Fruit fly (Drosophila melanogaster) whole organism, prepupa: ENCODE data around the gene CG17598.

Source experiments
- CG10669 ChIP-seq: fragments of 200-800 bp; sonication (Bioruptor generic); optimal IDR thresholded peaks from 3 replicates; lab custom pipeline; 2018; ENCODE audit warnings: missing biosample characterization, mild to moderate bottlenecking, missing genetic modification characterization, moderate library complexity
- CG16779 ChIP-seq: fragments of 200-800 bp; sonication (Bioruptor generic); optimal IDR thresholded peaks from 3 replicates; lab custom pipeline; 2017; ENCODE audit warnings: missing biosample characterization, mild to moderate bottlenecking, missing genetic modification characterization
- CG3032 ChIP-seq: fragments of 200-800 bp; optimal IDR thresholded peaks from 2 replicates; lab custom pipeline; 2019; ENCODE audit warnings: missing biosample characterization, mild to moderate bottlenecking, missing genetic modification characterization, moderate library complexity
- CG32006 ChIP-seq: fragments of 200-800 bp; sonication (Bioruptor generic); optimal IDR thresholded peaks from 3 replicates; lab custom pipeline; 2017; ENCODE audit warnings: missing biosample characterization, mild to moderate bottlenecking, missing genetic modification characterization
- CG4318 ChIP-seq: fragments of 200-800 bp; sonication (Bioruptor generic); optimal IDR thresholded peaks from 3 replicates; lab custom pipeline; 2017; ENCODE audit warnings: missing biosample characterization, mild to moderate bottlenecking, missing genetic modification characterization
- CG6163 ChIP-seq: fragments of 200-800 bp; sonication (Bioruptor generic); IDR thresholded peaks from 3 replicates; pipeline ENCODE4 v1.3.6; 2022; ENCODE audit warnings: missing biosample characterization, missing genetic modification characterization
- CG6792 ChIP-seq: fragments of 200-800 bp; sonication (Bioruptor generic); optimal IDR thresholded peaks from 3 replicates; lab custom pipeline; 2016; ENCODE audit warnings: missing biosample characterization, missing genetic modification characterization
- CG6808 ChIP-seq: fragments of 200-800 bp; sonication (Bioruptor generic); optimal IDR thresholded peaks from 3 replicates; lab custom pipeline; 2017; ENCODE audit warnings: missing biosample characterization, missing genetic modification characterization, mild to moderate bottlenecking, moderate library complexity, missing genetic modification reagents
- CG6854 ChIP-seq: fragments of 200-800 bp; sonication (Bioruptor generic); optimal IDR thresholded peaks from 2 replicates; lab custom pipeline; 2017; ENCODE audit warnings: missing biosample characterization, mild to moderate bottlenecking, missing genetic modification characterization
- CG8119 ChIP-seq: fragments of 200-800 bp; sonication (Bioruptor generic); IDR thresholded peaks from 3 replicates; pipeline ENCODE4 v1.3.6; 2022; ENCODE audit warnings: missing biosample characterization, missing genetic modification characterization
- Eip78C ChIP-seq: fragments of 200-800 bp; sonication (Bioruptor generic); peaks from one replicate; lab custom pipeline; 2016; ENCODE audit warnings: missing biosample characterization, missing genetic modification characterization
- Gug ChIP-seq: fragments of 200-800 bp; sonication (Bioruptor generic); IDR thresholded peaks from 2 replicates; pipeline ENCODE4 v1.3.6; 2022; ENCODE audit warnings: missing biosample characterization, missing genetic modification characterization
- Met ChIP-seq: fragments of 200-800 bp; sonication (Bioruptor generic); optimal IDR thresholded peaks from 3 replicates; lab custom pipeline; 2016; ENCODE audit warnings: missing biosample characterization, missing genetic modification characterization
- OdsH ChIP-seq: fragments of 200-800 bp; sonication (Bioruptor generic); optimal IDR thresholded peaks from 3 replicates; lab custom pipeline; 2016; ENCODE audit warnings: missing biosample characterization, missing genetic modification characterization
- Smox ChIP-seq: fragments of 200-800 bp; sonication (Bioruptor generic); optimal IDR thresholded peaks from 3 replicates; lab custom pipeline; 2016; ENCODE audit warnings: missing biosample characterization, missing genetic modification characterization
- achi ChIP-seq: fragments of 200-800 bp; sonication (Bioruptor generic); optimal IDR thresholded peaks from 3 replicates; lab custom pipeline; 2016; ENCODE audit warnings: missing biosample characterization, missing genetic modification characterization
- cyc ChIP-seq: fragments of 200-800 bp; sonication (Bioruptor generic); optimal IDR thresholded peaks from 3 replicates; lab custom pipeline; 2016; ENCODE audit warnings: missing biosample characterization, missing genetic modification characterization
- eg ChIP-seq: fragments of 200-800 bp; sonication (Bioruptor generic); IDR thresholded peaks from 3 replicates; pipeline ENCODE4 v1.3.6; 2022; ENCODE audit warnings: missing biosample characterization, missing genetic modification characterization
- esn ChIP-seq: fragments of 200-800 bp; sonication (Bioruptor generic); optimal IDR thresholded peaks from 2 replicates; lab custom pipeline; 2016; ENCODE audit warnings: missing biosample characterization, mild to moderate bottlenecking, missing genetic modification characterization, moderate library complexity
- fd59A ChIP-seq: fragments of 200-800 bp; sonication (Bioruptor generic); optimal IDR thresholded peaks from 2 replicates; lab custom pipeline; 2017; ENCODE audit warnings: missing biosample characterization, mild to moderate bottlenecking, missing genetic modification characterization, missing genetic modification reagents
- net ChIP-seq: fragments of 200-800 bp; sonication (Bioruptor generic); optimal IDR thresholded peaks from 3 replicates; lab custom pipeline; 2016; ENCODE audit warnings: missing biosample characterization, missing genetic modification characterization
- ss ChIP-seq, 2 experiments: fragments of 200-800 bp; sonication (Bioruptor generic); optimal IDR thresholded peaks; 2 replicates in 1 of 2; 3 replicates in 1 of 2; lab custom pipeline; 2017 to 2018; ENCODE audit warnings: mild to moderate bottlenecking in 2 of 2, missing biosample characterization in 2 of 2, missing genetic modification characterization in 2 of 2, moderate library complexity in 1 of 2
- vri ChIP-seq: fragments of 200-800 bp; sonication (Bioruptor generic); optimal IDR thresholded peaks from 3 replicates; lab custom pipeline; 2016; ENCODE audit warnings: missing biosample characterization, mild to moderate bottlenecking, missing genetic modification characterization

CG17598 gene

DNA sequence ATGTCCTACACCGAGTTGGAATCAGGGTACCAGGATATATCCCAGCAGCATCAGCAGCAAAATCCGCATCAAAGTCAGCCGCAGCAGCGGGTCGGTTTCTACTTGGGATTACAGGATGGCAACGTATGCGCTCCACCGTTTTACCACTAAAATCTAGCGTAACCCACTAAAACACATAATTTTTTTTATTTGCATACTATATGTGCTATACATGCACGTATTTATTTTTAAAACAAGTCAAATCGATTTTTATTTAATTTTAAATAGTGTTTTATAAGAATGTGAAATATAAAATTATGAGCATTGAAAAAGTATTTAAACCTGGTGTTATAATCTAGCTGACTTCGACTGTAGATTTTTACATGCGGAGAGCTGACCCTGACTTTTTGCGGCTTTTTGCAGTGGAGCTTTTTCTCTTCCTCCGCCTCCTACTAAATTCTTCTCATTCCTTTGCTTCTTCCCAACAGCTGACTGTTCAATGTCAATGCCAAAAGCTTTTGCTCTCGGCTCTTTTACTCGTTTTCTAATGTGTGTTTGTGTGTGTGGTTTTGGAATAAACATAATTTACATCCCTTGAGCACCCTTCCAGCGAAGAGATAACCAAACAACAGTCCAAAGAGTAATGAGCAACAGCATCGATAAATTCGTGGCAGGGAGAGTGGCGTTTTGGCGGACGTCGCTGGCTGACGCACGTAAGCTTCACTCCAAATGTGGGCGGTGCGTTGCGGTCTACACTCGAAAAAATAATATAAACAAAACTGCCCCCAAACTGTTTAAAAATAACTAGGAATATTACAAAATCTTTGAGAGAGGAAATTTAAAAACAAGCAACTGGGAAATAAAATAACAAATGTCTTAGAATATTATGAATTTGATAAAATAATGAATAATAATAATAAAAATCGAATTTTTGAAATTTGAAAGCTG is 52.3 kb downstream of the CG17598 start (continued):
- TF ChIP-seq CG6808 (GFP tag; lab: Kevin White, UChicago) (peak; percentile 21), eg (GFP tag; lab: Robert Waterston, UW) (peak; percentile 57), CG6854 (GFP tag; lab: Kevin White, UChicago) (peak; percentile 49), CG4318 (GFP tag; lab: Kevin White, UChicago) (no peak), esn (peak; percentile 56), net (GFP tag; lab: Kevin White, UChicago) (no peak), Met (GFP tag; lab: Kevin White, UChicago) (peak; percentile 22), CG32006 (GFP tag; lab: Kevin White, UChicago) (peak; percentile 52), cyc (GFP tag; lab: Kevin White, UChicago) (no peak), CG10669 (GFP tag; lab: Kevin White, UChicago) (peak; percentile 31)

DNA sequence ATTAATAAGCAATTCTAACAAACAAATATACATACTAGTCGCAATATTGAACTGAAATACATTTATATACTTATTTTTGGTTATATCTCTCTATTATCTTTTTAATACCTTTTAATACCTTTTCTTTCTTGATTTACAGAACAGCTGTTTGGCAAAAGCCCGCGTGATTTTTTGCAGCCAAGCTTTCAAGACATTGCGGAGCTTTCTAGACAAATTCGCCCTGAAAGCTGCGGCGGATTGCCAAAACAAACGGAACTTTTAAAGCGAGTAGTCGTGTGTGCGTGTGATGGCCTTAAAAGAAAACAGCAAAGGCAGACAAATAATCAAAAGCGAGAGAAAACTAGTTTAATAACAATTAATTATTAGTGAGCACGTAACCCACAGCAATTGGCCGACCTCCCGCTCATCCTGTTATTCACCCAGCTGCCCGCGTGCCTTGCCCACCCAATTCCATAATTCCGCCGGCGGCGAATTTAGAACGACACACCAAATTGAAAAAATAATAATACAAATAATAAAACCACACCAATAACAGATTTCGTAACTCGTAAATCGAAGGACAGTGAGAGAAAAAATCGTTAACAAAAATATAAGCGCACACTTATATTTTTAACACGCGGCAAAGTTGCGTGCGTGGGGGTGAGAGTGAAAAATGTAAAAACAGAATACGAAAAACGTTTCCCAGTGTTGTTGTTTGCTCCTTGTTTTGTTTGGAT is 53.1 kb downstream of the CG17598 start:
- TF ChIP-seq CG8119 (0 out of 3 replicates have a peak, but pooled peaks have one; percentile 10), OdsH (GFP tag; lab: Kevin White, UChicago) (no peak), ss (GFP tag; optimal IDR thresholded peaks at IDR 0.05; lab: Kevin White, UChicago) (peak in 1 of 2 experiments; percentile 31), fd59A (GFP tag; lab: Kevin White, UChicago) (no peak), CG16779 (no peak), CG6792 (GFP tag; lab: Kevin White, UChicago) (no peak), CG6163 (0 out of 3 replicates have a peak, but pooled peaks have one; percentile 20), Smox (GFP tag; lab: Kevin White, UChicago) (no peak), vri (peak; percentile 61), esn (no peak), Gug (GFP tag; lab: Robert Waterston, UW) (no peak), achi (no peak)

DNA sequence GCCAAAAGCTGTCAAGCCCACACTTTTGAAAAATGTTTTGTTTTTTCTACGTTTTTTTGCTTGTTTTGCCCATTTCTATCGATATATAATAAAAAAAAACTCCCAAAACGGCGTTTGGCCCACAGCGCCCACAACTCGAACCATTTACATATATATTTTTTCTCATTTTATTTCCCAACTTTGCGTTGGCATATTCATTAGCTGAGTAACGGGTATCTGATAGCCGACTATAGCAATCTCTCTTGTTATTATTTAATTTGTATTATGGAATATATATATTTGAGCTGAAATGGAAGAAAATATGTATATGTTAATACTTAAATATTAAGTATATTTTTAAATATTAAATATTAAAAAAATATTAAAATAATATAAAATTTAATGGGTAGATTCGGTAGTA is 53.7 kb downstream of the CG17598 start:
- TF ChIP-seq CG3032 (tag; lab: Kevin White, UChicago) (no peak), Eip78C (GFP tag; lab: Kevin White, UChicago) (peak; percentile 15)
